Worm (Caenorhabditis elegans): ENCODE measurements around the gene W02G9.4.

W02G9.4 gene

DNA sequence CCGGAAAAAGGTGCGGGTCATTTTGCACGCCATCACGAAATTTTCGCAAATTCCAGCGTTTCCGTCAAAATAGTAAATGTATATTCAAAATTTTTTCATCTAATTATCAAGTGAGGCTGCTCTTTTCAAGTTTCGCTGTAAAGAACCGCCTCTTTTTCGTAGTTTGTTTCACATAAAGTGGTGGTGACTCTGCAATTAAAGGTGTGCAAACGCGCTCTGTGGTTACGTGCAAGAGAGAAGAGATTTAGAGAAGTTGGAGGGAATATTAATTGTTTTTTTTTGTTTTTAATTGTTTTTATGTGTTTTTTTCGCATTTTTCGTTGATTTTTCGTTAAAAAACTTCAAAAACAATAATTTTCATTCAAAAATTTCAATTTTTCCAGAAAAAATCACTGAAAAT lies 5.9 kb downstream of the W02G9.4 start, which contains the start of gene W02G9.3:
W02G9.3 (plus strand) TSS at position 384 of the 400 bp plus-strand sequence.
- TF ChIP-seq dmd-4 (tag; optimal IDR thresholded peaks at IDR 0.05; ENCODE audit: borderline replicate concordance), result peak; percentile 6
- TF ChIP-seq elt-2 (tag; optimal IDR thresholded peaks at IDR 0.05), result peak; percentile 17
- TF ChIP-seq madf-2 (tag; optimal IDR thresholded peaks at IDR 0.05), result no peak
- TF ChIP-seq tbx-2 (tag; optimal IDR thresholded peaks at IDR 0.05), result peak; percentile 45
- peak; percentile 48 for TF ChIP-seq nfya-1 (tag; optimal IDR thresholded peaks at IDR 0.05)
- peak; percentile 46 for TF ChIP-seq ceh-18 (tag; optimal IDR thresholded peaks at IDR 0.05)
- peak; percentile 51 for TF ChIP-seq ceh-2 (tag; optimal IDR thresholded peaks at IDR 0.05)
- no peak for TF ChIP-seq ceh-9 (tag; optimal IDR thresholded peaks at IDR 0.05)
- peak; percentile 80 for TF ChIP-seq ceh-31 (tag; optimal IDR thresholded peaks at IDR 0.05)
- TF ChIP-seq unc-55 (GFP tag; optimal IDR thresholded peaks at IDR 0.05), result peak; percentile 13
- peak; percentile 92 for TF ChIP-seq ceh-14 (tag; optimal IDR thresholded peaks at IDR 0.05)
- TF ChIP-seq unc-42 (tag; optimal IDR thresholded peaks at IDR 0.05), result peak; percentile 85
- no peak for TF ChIP-seq lin-11 (tag; optimal IDR thresholded peaks at IDR 0.05)
- TF ChIP-seq ets-4 (tag; optimal IDR thresholded peaks at IDR 0.05), result peak; percentile 39
- TF ChIP-seq sox-2 (GFP tag; IDR thresholded peaks at IDR 0.05), result no peak
- TF ChIP-seq ttx-3 (tag; optimal IDR thresholded peaks at IDR 0.05), result peak; percentile 51
- TF ChIP-seq zip-5 (tag; optimal IDR thresholded peaks at IDR 0.05), result peak; percentile 25
- no peak for TF ChIP-seq pha-4 (tag; optimal IDR thresholded peaks at IDR 0.05)

DNA sequence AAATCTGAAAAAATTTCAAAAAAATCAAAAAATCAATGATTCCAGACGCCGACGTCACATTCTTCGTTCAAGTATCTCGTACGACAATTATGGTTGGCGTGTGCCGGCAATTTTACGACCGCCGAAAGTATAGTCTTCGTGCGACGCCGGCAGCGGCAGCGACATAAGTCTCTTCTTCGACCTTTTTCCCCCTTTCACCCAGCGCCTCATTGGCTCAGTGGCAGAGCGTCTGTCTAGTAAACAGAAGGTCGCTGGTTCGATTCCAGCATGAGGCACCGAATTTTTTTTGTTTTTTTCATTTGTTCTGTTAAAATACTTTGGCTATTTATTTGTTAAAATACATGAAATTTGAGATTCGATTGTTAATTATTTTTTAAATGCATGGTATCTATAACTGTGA lies 7.1 kb downstream of the W02G9.4 start:
- TF ChIP-seq ceh-6 (GFP tag; optimal IDR thresholded peaks at IDR 0.05) (peak; percentile 26), che-1 (tag; optimal IDR thresholded peaks at IDR 0.05) (peak; percentile 64), sox-4 (tag; optimal IDR thresholded peaks at IDR 0.05) (peak; percentile 3), Y22D7AL.16 (tag; optimal IDR thresholded peaks at IDR 0.05) (no peak), fkh-10 (GFP tag; optimal IDR thresholded peaks at IDR 0.05) (no peak), lim-6 (tag; optimal IDR thresholded peaks at IDR 0.05) (peak; percentile 29), F13H6.1 (tag; optimal IDR thresholded peaks at IDR 0.05) (no peak), ceh-2 (tag; optimal IDR thresholded peaks at IDR 0.05) (peak; percentile 23), nhr-232 (tag; optimal IDR thresholded peaks at IDR 0.05) (peak; percentile 73), madf-2 (tag; optimal IDR thresholded peaks at IDR 0.05) (no peak), C08G9.2 (tag; optimal IDR thresholded peaks at IDR 0.05) (peak; percentile 41), ttx-3 (tag; optimal IDR thresholded peaks at IDR 0.05) (peak; percentile 49), hlh-6 (tag; optimal IDR thresholded peaks at IDR 0.05) (peak; percentile 45), hlh-30 (tag; optimal IDR thresholded peaks at IDR 0.05; ENCODE audit: insufficient read depth) (no peak), nfya-1 (tag; optimal IDR thresholded peaks at IDR 0.05) (peak; percentile 60), elt-2 (tag; optimal IDR thresholded peaks at IDR 0.05) (peak; percentile 62), gmeb-2 (tag; optimal IDR thresholded peaks at IDR 0.05) (peak; percentile 69), ceh-18 (tag; optimal IDR thresholded peaks at IDR 0.05) (peak; percentile 7), ztf-16 (tag; optimal IDR thresholded peaks at IDR 0.05) (peak; percentile 5), pha-4 (tag; optimal IDR thresholded peaks at IDR 0.05) (no peak), unc-86 (tag; optimal IDR thresholded peaks at IDR 0.05) (peak; percentile 35), ceh-48 (tag; optimal IDR thresholded peaks at IDR 0.05) (peak; percentile 37), hlh-8 (tag; optimal IDR thresholded peaks at IDR 0.05) (no peak), ceh-34 (tag; optimal IDR thresholded peaks at IDR 0.05) (peak; percentile 49), zip-5 (tag; optimal IDR thresholded peaks at IDR 0.05) (no peak), K09A11.1 (tag; optimal IDR thresholded peaks at IDR 0.05; ENCODE audit: insufficient read depth) (peak; percentile 58), ceh-31 (tag; optimal IDR thresholded peaks at IDR 0.05) (peak; percentile 15), ahr-1 (tag; optimal IDR thresholded peaks at IDR 0.05) (peak; percentile 41), ceh-19 (GFP tag; optimal IDR thresholded peaks at IDR 0.05) (peak; percentile 38), ceh-14 (tag; optimal IDR thresholded peaks at IDR 0.05) (peak; percentile 25), unc-42 (tag; optimal IDR thresholded peaks at IDR 0.05) (no peak), T23F11.4 (GFP tag; optimal IDR thresholded peaks at IDR 0.05) (peak; percentile 48), fkh-6 (tag; optimal IDR thresholded peaks at IDR 0.05) (peak; percentile 51), ref-2 (tag; optimal IDR thresholded peaks at IDR 0.05) (peak; percentile 39), lin-11 (tag; optimal IDR thresholded peaks at IDR 0.05) (peak; percentile 27), mec-3 (tag; optimal IDR thresholded peaks at IDR 0.05; ENCODE audit: borderline replicate concordance) (no peak), dmd-4 (tag; optimal IDR thresholded peaks at IDR 0.05; ENCODE audit: borderline replicate concordance) (no peak), syd-9 (tag; optimal IDR thresholded peaks at IDR 0.05) (no peak), tbx-2 (tag; optimal IDR thresholded peaks at IDR 0.05) (peak; percentile 11), pqm-1 (tag; optimal IDR thresholded peaks at IDR 0.05) (no peak), C38D4.7 (GFP tag; optimal IDR thresholded peaks at IDR 0.05) (peak; percentile 61), unc-3 (GFP tag; conservative IDR thresholded peaks at IDR 0.05) (no peak), unc-3 (tag; optimal IDR thresholded peaks at IDR 0.05) (peak; percentile 23), eyg-1 (tag; optimal IDR thresholded peaks at IDR 0.05) (no peak)
